Fruit fly (Drosophila melanogaster): ENCODE measurements around the gene mRpL21.
A peak's percentile ranks its signal among the peaks of the same experiment; 100 is the strongest.

Gene mRpL21

DNA sequence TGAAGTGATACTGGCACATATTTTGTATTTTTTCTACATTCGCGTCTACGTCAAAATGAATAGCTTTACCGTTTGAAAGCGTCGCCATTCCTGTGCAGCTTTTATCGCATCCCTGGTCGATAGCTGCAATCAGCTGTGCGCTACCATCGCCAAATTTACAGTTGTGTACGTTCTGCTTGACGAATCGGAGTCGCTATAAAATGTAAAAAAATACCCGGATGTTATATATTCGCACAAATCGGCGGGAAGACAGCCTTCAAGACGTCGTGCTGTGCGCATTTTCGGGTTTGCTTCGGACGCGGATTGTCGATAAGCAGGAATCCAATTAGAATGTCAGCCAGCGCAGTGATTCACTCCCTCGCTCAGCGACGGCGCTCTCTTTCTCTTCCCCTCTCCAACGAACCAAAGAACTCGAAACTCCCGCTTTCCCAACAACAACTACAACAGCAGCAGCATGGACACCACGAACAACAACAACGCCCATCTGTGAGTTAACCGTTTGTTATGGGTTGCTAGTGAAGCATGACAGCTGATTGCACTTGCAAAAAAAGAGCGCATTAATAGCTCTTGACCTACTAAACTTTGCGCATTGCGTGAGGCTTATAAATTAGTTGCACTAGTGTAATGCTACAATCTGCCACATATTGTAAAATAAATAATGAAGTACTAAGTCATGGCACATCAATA is 39.9 kb upstream of the mRpL21 start (continued):
- TF ChIP-seq CG10267 (tag; optimal IDR thresholded peaks at IDR 0.05) (no peak), tna (GFP tag; IDR thresholded peaks at IDR 0.05; ENCODE audit: partially characterized antibody) (no peak), bigmax (GFP tag; optimal IDR thresholded peaks at IDR 0.05) (no peak), CG7839 (tag; optimal IDR thresholded peaks at IDR 0.05) (no peak), slp2 (GFP tag; optimal IDR thresholded peaks at IDR 0.05) (no peak), jigr1 (GFP tag; IDR thresholded peaks at IDR 0.05) (no peak), Hr78 (GFP tag; optimal IDR thresholded peaks at IDR 0.05) (no peak), pita (GFP tag; optimal IDR thresholded peaks at IDR 0.05) (peak; percentile 50), scrt (GFP tag; optimal IDR thresholded peaks at IDR 0.05) (peak; percentile 17), ato (GFP tag; IDR thresholded peaks at IDR 0.05; ENCODE audit: partially characterized antibody) (no peak), Dref (GFP tag; IDR thresholded peaks at IDR 0.05) (peak; percentile 57; the same call in 1 of the 2 replicates), CG18476 (GFP tag; optimal IDR thresholded peaks at IDR 0.05) (no peak), chn (GFP tag; optimal IDR thresholded peaks at IDR 0.05) (no peak), CG32772 (GFP tag; IDR thresholded peaks at IDR 0.05) (no peak), CG4820 (GFP tag; optimal IDR thresholded peaks at IDR 0.05) (no peak), Sox100B (GFP tag; optimal IDR thresholded peaks at IDR 0.05) (no peak), CoRest (tag; optimal IDR thresholded peaks at IDR 0.05) (no peak), sisA (GFP tag; IDR thresholded peaks at IDR 0.05) (no peak), cwo (GFP tag; optimal IDR thresholded peaks at IDR 0.05) (no peak), grau (tag; optimal IDR thresholded peaks at IDR 0.05) (no peak), sd (tag; optimal IDR thresholded peaks at IDR 0.05) (no peak), MBD-R2 (GFP tag; IDR thresholded peaks at IDR 0.05) (peak; percentile 54), CG7928 (GFP tag; optimal IDR thresholded peaks at IDR 0.05) (peak; percentile 95), croc (GFP tag; conservative IDR thresholded peaks at IDR 0.05) (no peak), CG12219 (GFP tag; optimal IDR thresholded peaks at IDR 0.05) (no peak), CG4404 (GFP tag; IDR thresholded peaks at IDR 0.05) (no peak), Fer3 (tag; optimal IDR thresholded peaks at IDR 0.05) (no peak), Eip74EF (GFP tag; optimal IDR thresholded peaks at IDR 0.05) (no peak), wek (GFP tag; optimal IDR thresholded peaks at IDR 0.05) (no peak), ftz-f1 (GFP tag; optimal IDR thresholded peaks at IDR 0.05) (no peak), cg (GFP tag; optimal IDR thresholded peaks at IDR 0.05) (no peak), az2 (GFP tag; optimal IDR thresholded peaks at IDR 0.05) (no peak), Doc3 (GFP tag; IDR thresholded peaks at IDR 0.05; ENCODE audit: partially characterized antibody) (no peak), CG31224 (GFP tag; IDR thresholded peaks at IDR 0.05) (no peak), hb (GFP tag; IDR thresholded peaks at IDR 0.05; ENCODE audit: partially characterized antibody) (no peak), Abd-B (GFP tag; optimal IDR thresholded peaks at IDR 0.05) (no peak), ap (GFP tag; IDR thresholded peaks at IDR 0.05) (no peak), CrebB (tag; optimal IDR thresholded peaks at IDR 0.05) (no peak), zfh1 (GFP tag; IDR thresholded peaks at IDR 0.05) (no peak), CG31441 (GFP tag; IDR thresholded peaks at IDR 0.05) (no peak), sr (GFP tag; IDR thresholded peaks at IDR 0.05) (no peak), Atf6 (GFP tag; IDR thresholded peaks at IDR 0.05) (no peak), CG31388 (GFP tag; optimal IDR thresholded peaks at IDR 0.05) (no peak), fd96Cb (tag; optimal IDR thresholded peaks at IDR 0.05) (no peak), CG10209 (GFP tag; optimal IDR thresholded peaks at IDR 0.05) (no peak), sens (GFP tag) (no peak), en (GFP tag; optimal IDR thresholded peaks at IDR 0.05) (no peak), nom (GFP tag; optimal IDR thresholded peaks at IDR 0.05) (no peak), Atf-2 (GFP tag; optimal IDR thresholded peaks at IDR 0.05) (no peak), Nf-YB (GFP tag; optimal IDR thresholded peaks at IDR 0.05) (no peak)
